Worm (Caenorhabditis elegans): ENCODE results near the gene Y48G9A.11.

Gene Y48G9A.11

DNA sequence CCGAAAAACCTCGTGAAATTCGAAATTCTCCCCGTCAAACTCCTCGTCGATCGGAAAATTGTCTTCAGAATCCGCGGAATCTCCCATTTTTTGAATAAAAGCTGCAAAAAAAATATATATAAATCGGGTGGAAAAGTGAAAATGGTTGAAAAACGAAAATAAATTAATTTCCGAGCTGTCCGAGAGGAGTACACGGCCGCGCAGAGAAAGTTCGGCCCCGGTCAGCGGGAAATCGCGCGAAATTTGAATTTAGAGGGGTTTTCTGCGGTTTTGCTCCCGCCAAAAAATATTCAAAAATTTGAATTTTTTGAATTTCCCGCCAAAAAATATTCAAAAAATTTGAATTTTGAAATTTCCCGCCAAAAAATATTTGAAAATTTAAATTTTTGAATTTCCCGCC lies at the start of gene Y48G9A.11:
TSS of gene Y48G9A.11 (minus strand) at position 101 of the 400 bp plus-strand sequence.
- TF ChIP-seq unc-62 (GFP tag; optimal IDR thresholded peaks at IDR 0.05) = no peak

ce11 chrIII:2159152-2159551 lies 42.5 kb upstream of the Y48G9A.11 start:
- TF ChIP-seq unc-62 (GFP tag; optimal IDR thresholded peaks at IDR 0.05) = no peak

- no peak for TF ChIP-seq unc-62 (GFP tag; optimal IDR thresholded peaks at IDR 0.05)
Observed at ce11 chrIII:2151480-2151995, 34.8 kb upstream of the Y48G9A.11 start, which contains the start of gene gcn-1. TSS of gene gcn-1 (plus strand) at chrIII:2151945.

- no peak for TF ChIP-seq unc-62 (GFP tag; optimal IDR thresholded peaks at IDR 0.05)
Observed at ce11 chrIII:2150555-2150954, 33.9 kb upstream of the Y48G9A.11 start.

DNA sequence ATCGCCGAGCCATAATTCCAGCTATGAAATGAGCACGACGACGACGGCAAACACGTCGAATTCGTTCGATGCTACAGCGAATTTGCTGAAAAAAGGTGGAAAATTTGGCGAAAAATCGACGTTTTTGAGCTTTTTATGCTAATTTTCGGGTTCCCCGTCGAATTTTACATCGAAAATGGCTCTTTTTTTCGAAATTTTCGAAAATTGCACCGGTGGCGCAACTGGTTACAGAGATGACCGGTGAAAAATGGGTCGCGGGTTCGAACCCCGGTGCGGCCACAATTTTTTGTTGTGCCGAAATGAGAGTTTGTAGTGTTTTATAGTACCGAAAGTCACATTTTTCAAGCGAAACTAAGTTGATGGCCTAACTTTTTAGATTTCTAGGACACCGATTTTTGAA lies 20.8 kb upstream of the Y48G9A.11 start:
- TF ChIP-seq unc-62 (GFP tag; optimal IDR thresholded peaks at IDR 0.05) = no peak

- TF ChIP-seq unc-62 (GFP tag; optimal IDR thresholded peaks at IDR 0.05) = no peak
Observed at ce11 chrIII:2133928-2134327, 17.2 kb upstream of the Y48G9A.11 start.

ce11 chrIII:2132059-2132458 lies 15.4 kb upstream of the Y48G9A.11 start:
- no peak for TF ChIP-seq unc-62 (GFP tag; optimal IDR thresholded peaks at IDR 0.05)

DNA sequence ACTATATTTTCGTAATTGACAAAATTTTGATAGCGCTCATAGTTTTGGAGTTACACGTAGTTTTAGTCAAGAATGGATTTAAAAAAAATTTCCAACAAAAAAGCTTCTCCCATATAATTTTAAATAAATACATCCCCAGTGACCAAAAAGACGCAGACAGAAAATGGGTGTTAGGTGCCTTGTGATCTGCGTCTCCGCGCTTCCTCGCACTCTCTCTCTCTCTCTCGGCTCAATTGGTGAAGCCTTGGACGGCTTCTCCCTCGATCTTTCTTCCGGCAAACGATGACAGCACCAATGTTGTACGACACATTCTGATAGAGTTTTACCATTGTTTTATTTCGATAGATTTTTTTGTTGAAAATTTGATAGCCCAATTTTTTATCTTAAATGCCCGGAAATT lies 13.3 kb upstream of the Y48G9A.11 start:
- no peak for TF ChIP-seq unc-62 (GFP tag; optimal IDR thresholded peaks at IDR 0.05)

DNA sequence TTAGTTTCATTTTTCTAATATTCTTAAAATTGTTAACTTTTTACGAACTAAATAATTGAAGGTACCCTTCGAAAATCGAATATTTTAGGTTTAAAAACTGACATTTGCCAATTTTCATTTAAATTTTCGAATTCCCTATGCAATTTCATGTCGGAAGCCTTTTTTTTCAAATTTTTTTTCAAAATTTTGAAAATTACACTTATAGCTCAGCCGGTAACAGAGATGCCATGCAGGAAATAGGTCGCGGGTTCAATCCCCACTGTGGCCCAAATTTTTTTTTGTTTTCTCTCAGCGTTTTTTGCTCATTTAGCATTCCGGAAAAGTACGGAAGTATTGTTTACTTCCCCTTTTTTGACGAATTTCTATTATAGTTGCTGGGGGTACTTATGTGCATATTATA lies 12.7 kb upstream of the Y48G9A.11 start:
- no peak for TF ChIP-seq unc-62 (GFP tag; optimal IDR thresholded peaks at IDR 0.05)

DNA sequence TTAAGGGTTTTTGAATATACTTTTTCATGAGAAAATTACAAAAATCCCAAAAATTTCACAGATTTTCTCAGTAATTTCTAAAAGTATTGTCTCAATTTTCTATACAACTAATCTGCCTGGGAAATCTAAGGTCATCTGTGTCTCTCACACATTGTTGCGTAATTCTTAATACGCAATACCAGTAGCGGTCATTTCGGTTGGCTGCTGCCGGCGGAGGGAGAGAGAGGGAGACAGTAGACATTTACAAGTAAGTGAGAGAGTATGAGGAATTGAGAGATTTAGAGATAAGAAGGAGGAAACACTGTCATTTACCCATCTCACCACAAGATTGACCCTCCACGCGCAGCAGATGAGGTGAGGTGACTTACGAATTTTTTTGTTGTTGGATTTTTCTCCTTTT lies 9.2 kb upstream of the Y48G9A.11 start:
- TF ChIP-seq unc-62 (GFP tag; optimal IDR thresholded peaks at IDR 0.05) = no peak

- no peak for TF ChIP-seq unc-62 (GFP tag; optimal IDR thresholded peaks at IDR 0.05)
Observed at ce11 chrIII:2123673-2124187, 7.0 kb upstream of the Y48G9A.11 start, which contains the start of gene frl-1. TSS of gene frl-1 (plus strand) at chrIII:2124137.

ce11 chrIII:2117541-2117940 lies 844 bp upstream of the Y48G9A.11 start, which contains the start of gene Y48G9A.6:
TSS of gene Y48G9A.6 (plus strand) at chrIII:2117841.
- no peak for TF ChIP-seq unc-62 (GFP tag; optimal IDR thresholded peaks at IDR 0.05)

- no peak for TF ChIP-seq unc-62 (GFP tag; optimal IDR thresholded peaks at IDR 0.05)
Observed at ce11 chrIII:2115322-2115721, 1.4 kb downstream of the Y48G9A.11 start.

DNA sequence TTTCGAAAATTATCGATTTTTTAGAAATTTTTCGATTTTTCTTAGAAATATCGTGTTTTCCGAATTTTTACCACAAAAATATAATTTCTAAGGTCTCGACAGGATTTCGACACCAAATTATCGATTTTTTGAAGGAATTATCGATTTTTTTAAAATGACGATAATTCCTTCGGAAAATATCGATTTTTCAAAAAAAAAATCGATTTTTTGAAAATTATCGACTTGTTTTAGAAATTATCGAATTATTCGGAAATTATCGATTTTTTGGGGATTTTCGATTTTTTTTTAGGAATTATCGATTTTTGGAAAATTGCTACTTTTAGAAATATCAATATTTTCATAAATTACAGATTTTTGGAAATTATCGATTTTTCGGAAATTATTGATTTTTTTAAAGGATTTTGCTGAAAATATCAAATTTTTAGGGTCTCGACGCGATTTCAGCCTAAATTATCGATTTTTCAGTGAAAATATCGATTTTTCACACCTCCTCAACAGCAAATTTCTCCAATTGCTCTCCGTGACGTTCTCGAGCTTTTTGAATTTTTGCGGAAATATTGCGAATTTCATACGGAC lies 4.0 kb downstream of the Y48G9A.11 start:
- TF ChIP-seq unc-62 (GFP tag; optimal IDR thresholded peaks at IDR 0.05) = no peak

DNA sequence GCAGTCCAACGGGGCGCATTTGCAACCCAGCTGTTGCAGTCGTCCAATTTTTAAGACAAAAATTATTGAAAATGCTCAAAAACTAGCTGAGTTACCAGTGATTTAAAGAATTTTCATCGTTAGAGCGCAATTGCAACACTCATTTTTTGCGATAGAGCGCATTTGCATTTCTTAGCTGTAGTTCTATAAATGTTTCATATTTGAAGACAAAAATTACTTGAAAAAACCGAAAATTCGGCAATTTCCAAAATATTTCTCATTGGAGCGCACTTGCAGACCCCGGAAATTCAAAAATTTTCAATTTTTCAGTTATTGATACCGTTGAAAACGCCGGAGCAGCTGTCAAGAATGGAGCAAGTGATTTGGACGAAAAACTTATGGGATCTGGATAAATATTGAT lies 4.7 kb downstream of the Y48G9A.11 start:
- no peak for TF ChIP-seq unc-62 (GFP tag; optimal IDR thresholded peaks at IDR 0.05)

DNA sequence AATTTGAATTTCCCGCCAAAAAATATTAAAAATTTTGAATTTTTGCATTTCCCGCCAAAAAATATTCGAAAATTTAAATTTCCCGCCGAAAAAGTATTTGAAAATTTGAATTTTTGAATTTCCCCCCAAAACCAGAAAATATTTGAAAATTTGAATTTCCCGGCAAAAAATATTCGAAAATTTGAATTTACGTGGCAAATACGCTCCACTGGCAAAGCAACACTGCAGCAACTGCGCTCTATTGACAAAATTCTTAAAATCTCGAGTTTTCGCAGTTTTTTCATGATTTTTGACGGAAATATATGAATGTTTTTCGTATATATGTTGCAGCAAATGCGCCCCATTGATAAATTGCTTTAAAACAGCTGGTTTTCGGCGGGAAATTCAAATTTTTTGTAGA lies 5.3 kb downstream of the Y48G9A.11 start:
- no peak for TF ChIP-seq unc-62 (GFP tag; optimal IDR thresholded peaks at IDR 0.05)

DNA sequence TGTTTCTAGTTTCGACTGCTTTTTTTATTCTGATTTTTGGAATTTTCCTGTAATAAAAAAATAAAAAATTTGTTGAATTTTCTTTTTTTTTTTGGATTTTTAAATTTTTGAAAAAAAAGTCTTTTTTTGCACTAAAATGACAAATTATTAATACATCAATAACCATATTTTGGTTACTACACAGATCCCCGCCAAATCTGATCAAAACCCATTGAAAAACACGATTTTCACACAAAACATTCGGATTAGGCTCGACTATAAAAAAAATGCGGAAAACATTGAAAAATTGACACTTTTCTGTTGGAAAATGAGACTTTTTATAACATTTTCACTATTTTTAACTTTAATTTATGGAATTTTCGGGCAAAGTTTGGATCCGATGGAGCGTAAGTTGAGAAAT lies 6.4 kb downstream of the Y48G9A.11 start, which contains the start of gene Y48G9A.7:
TSS of gene Y48G9A.7 (plus strand) at position 301 of the 400 bp plus-strand sequence.
- TF ChIP-seq unc-62 (GFP tag; optimal IDR thresholded peaks at IDR 0.05) = no peak
